Fruit fly (Drosophila melanogaster) whole organism, pupa: ENCODE results near the gene CG8176.
A peak's percentile ranks its signal among the peaks of the same experiment; 100 is the strongest.

Experiments
- CG10348 ChIP-seq: fragments of 200-800 bp; sonication (Bioruptor generic); IDR thresholded peaks from 2 replicates; pipeline ENCODE4 v1.3.6; 2022; ENCODE audit warnings: missing biosample characterization, missing genetic modification characterization
- CG15710 ChIP-seq: fragments of 200-800 bp; sonication (Bioruptor generic); optimal IDR thresholded peaks from 2 replicates; lab custom pipeline; 2018; ENCODE audit warnings: missing biosample characterization, mild to moderate bottlenecking, missing genetic modification characterization, moderate library complexity
- CG17806 ChIP-seq: fragments of 200-800 bp; sonication (Bioruptor generic); optimal IDR thresholded peaks from 2 replicates; lab custom pipeline; 2018; ENCODE audit warnings: missing biosample characterization, mild to moderate bottlenecking, missing genetic modification characterization, moderate library complexity
- CG34367 ChIP-seq: fragments of 200-800 bp; sonication (Bioruptor generic); optimal IDR thresholded peaks from 2 replicates; lab custom pipeline; 2018; ENCODE audit warnings: missing biosample characterization, mild to moderate bottlenecking, missing genetic modification characterization
- D1 ChIP-seq: fragments of 200-800 bp; sonication (Bioruptor generic); optimal IDR thresholded peaks from 2 replicates; lab custom pipeline; 2018; ENCODE audit warnings: missing biosample characterization, mild to moderate bottlenecking, missing genetic modification characterization, moderate library complexity
- EcR ChIP-seq: fragments of 200-800 bp; sonication (Bioruptor generic); optimal IDR thresholded peaks from 3 replicates; lab custom pipeline; 2019; ENCODE audit warnings: missing biosample characterization, missing genetic modification characterization, mild to moderate bottlenecking, moderate library complexity, missing genetic modification reagents
- Pif1B ChIP-seq: fragments of 200-800 bp; sonication (Bioruptor generic); optimal IDR thresholded peaks from 3 replicates; lab custom pipeline; 2016; ENCODE audit warnings: missing biosample characterization, missing genetic modification characterization
- Snoo ChIP-seq: fragments of 200-800 bp; sonication (Bioruptor generic); optimal IDR thresholded peaks from 3 replicates; lab custom pipeline; 2017; ENCODE audit warnings: missing biosample characterization, mild to moderate bottlenecking, missing genetic modification characterization, inconsistent platforms

DNA sequence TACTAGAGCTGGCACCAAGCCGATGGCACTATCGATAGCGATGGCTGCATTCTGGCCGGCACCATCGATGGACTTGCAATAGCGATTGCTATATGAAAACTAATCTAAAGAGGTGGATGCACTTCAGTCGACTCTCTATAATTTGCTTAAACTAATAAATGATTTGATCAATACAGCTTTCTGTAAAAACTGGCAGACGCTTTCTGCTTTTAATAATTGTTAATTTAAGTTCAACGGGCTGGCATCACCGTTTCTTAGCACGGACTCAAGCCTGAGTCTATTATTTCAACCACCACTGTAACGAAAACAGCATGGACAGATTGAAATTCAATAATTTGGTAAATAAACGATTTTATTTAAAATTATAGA is 2.8 kb upstream of the CG8176 start, which contains the start of the genes Ras85D and Rlb1:
- TF ChIP-seq Pif1B = no peak
- no peak for TF ChIP-seq CG10348
- TF ChIP-seq CG34367 (tag; lab: Kevin White, UChicago) = no peak
- no peak for TF ChIP-seq EcR
- peak; percentile 23 for TF ChIP-seq Snoo (tag; lab: Kevin White, UChicago)
- peak; percentile 19 for TF ChIP-seq CG17806 (tag; lab: Kevin White, UChicago)
- TF ChIP-seq D1 (tag; lab: Kevin White, UChicago) = no peak
- peak; percentile 34 for TF ChIP-seq CG15710
